Fruit fly (Drosophila melanogaster): ENCODE measurements around the gene CG12814.
A peak's percentile ranks its signal among the peaks of the same experiment; 100 is the strongest.

CG12814 gene

dm6 chr3R:10189520-10189919, at the start of gene CG12814 (continued):
- no peak for TF ChIP-seq CG11294 (GFP tag; IDR thresholded peaks at IDR 0.05)
- TF ChIP-seq CG11762 (GFP tag; optimal IDR thresholded peaks at IDR 0.05; ENCODE audit: insufficient read depth) = peak; percentile 17
- no peak for TF ChIP-seq CG6792 (GFP tag; optimal IDR thresholded peaks at IDR 0.05)
- TF ChIP-seq Sox15 (GFP tag; optimal IDR thresholded peaks at IDR 0.05) = no peak
- TF ChIP-seq acj6 (GFP tag; optimal IDR thresholded peaks at IDR 0.05) = no peak
- TF ChIP-seq lz (GFP tag; optimal IDR thresholded peaks at IDR 0.05) = no peak
- no peak for TF ChIP-seq Eip93F (GFP tag; optimal IDR thresholded peaks at IDR 0.05)

dm6 chr3R:10227990-10228389, 38.6 kb upstream of the CG12814 start:
- no peak for TF ChIP-seq CG6808 (GFP tag; optimal IDR thresholded peaks at IDR 0.05)
- no peak for TF ChIP-seq CG9139 (GFP tag; optimal IDR thresholded peaks at IDR 0.05)
- peak; percentile 25 for TF ChIP-seq CG32006 (GFP tag; optimal IDR thresholded peaks at IDR 0.05)
- no peak for TF ChIP-seq CG10669 (GFP tag; optimal IDR thresholded peaks at IDR 0.05)
- TF ChIP-seq dsx (GFP tag; optimal IDR thresholded peaks at IDR 0.05; ENCODE audit: poor library complexity, severe bottlenecking) = no peak
- TF ChIP-seq CG6163 (GFP tag; IDR thresholded peaks at IDR 0.05) = 0 out of 3 replicates have a peak, but pooled peaks have one; percentile 21
- no peak for TF ChIP-seq OdsH (GFP tag; optimal IDR thresholded peaks at IDR 0.05)

dm6 chr3R:10226132-10227023, 37.0 kb upstream of the CG12814 start:
- TF ChIP-seq svp (GFP tag) (peak; percentile 20), achi (GFP tag; optimal IDR thresholded peaks at IDR 0.05) (peak; percentile 60), CG11902 (GFP tag; optimal IDR thresholded peaks at IDR 0.05) (no peak), fd59A (GFP tag; optimal IDR thresholded peaks at IDR 0.05) (no peak), CG1621 (tag; optimal IDR thresholded peaks at IDR 0.05) (no peak), Eip78C (GFP tag) (no peak), Smox (GFP tag; optimal IDR thresholded peaks at IDR 0.05) (no peak)

dm6 chr3R:10225390-10225789, 36.0 kb upstream of the CG12814 start, which contains the start of gene CG42795:
CG42795 (plus strand) TSS chr3R:10225690.
- TF ChIP-seq svp (GFP tag) (no peak), Eip78C (GFP tag) (no peak), CG6276 (GFP tag; optimal IDR thresholded peaks at IDR 0.05) (no peak), Hr39 (GFP tag; optimal IDR thresholded peaks at IDR 0.05) (no peak), Ets21C (GFP tag; optimal IDR thresholded peaks at IDR 0.05) (no peak), cyc (GFP tag; optimal IDR thresholded peaks at IDR 0.05) (no peak), CG10631 (GFP tag; optimal IDR thresholded peaks at IDR 0.05) (no peak), CG15336 (GFP tag; IDR thresholded peaks at IDR 0.05) (no peak), CG7368 (GFP tag; optimal IDR thresholded peaks at IDR 0.05) (no peak), CG4318 (GFP tag; optimal IDR thresholded peaks at IDR 0.05) (no peak), CG10669 (GFP tag; optimal IDR thresholded peaks at IDR 0.05) (no peak), Hr38 (GFP tag; optimal IDR thresholded peaks at IDR 0.05) (no peak), CG8119 (GFP tag; IDR thresholded peaks at IDR 0.05) (no peak), CG16779 (tag; optimal IDR thresholded peaks at IDR 0.05) (no peak), net (GFP tag; optimal IDR thresholded peaks at IDR 0.05) (no peak), CG9139 (GFP tag; optimal IDR thresholded peaks at IDR 0.05) (no peak), topi (GFP tag; optimal IDR thresholded peaks at IDR 0.05) (no peak), spab (GFP tag; optimal IDR thresholded peaks at IDR 0.05) (no peak), dsx (GFP tag; optimal IDR thresholded peaks at IDR 0.05; ENCODE audit: poor library complexity, severe bottlenecking) (no peak), Sox14 (GFP tag; optimal IDR thresholded peaks at IDR 0.05) (no peak)

All from whole organism, prepupa.